Worm (Caenorhabditis elegans) whole organism, L1 larva: Measurements from ENCODE around the gene C40C9.4.

ENCODE experiments used
- ceh-82 ChIP-seq, 3 experiments: fragments of 150-350 bp in 1 of 3; sonication (generic microtip) in 2 of 3; optimal IDR thresholded peaks; 2 replicates each; lab custom pipeline; 2014 to 2017; ENCODE audit warnings: missing biosample characterization in 3 of 3, missing genetic modification characterization in 3 of 3
- lin-13 ChIP-seq: fragments of 150-350 bp; optimal IDR thresholded peaks from 2 replicates; lab custom pipeline; 2014; ENCODE audit warnings: missing biosample characterization, missing genetic modification reagents, missing genetic modification characterization
- nhr-77 ChIP-seq: fragments of 150-350 bp; optimal IDR thresholded peaks from 2 replicates; lab custom pipeline; 2014; ENCODE audit warnings: missing biosample characterization, missing genetic modification characterization
- ztf-4 ChIP-seq: fragments of 150-350 bp; optimal IDR thresholded peaks from 2 replicates; lab custom pipeline; 2014; ENCODE audit warnings: missing biosample characterization, missing genetic modification characterization

DNA sequence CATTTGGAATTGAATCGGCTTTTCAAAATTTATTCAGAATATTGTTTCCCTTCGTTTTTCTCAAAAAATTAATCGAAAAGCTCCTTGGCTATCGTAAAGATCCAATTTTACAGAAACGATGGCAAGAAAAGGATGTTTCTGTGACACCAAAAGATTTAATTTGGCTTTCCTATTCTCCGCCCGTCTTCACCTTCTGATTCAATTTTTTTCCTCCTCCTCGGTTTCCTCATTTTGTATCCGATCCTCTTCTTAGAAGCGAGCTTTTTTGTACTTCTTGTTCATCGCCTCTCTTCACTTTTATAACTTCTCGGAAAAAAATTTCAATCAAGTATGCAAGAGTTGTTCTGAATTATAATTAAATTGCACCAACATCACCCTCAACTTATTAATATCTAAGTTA lies 40.9 kb upstream of the C40C9.4 start:
- TF ChIP-seq ztf-4 (tag; lab: Kevin White, UChicago) (no peak), lin-13 (GFP tag; lab: Kevin White, UChicago) (no peak), ceh-82 (tag; optimal IDR thresholded peaks at IDR 0.05; lab: Kevin White, UChicago) (no peak), nhr-77 (no peak)
